Fruit fly (Drosophila melanogaster): ENCODE data around the gene Wdr33.

DNA sequence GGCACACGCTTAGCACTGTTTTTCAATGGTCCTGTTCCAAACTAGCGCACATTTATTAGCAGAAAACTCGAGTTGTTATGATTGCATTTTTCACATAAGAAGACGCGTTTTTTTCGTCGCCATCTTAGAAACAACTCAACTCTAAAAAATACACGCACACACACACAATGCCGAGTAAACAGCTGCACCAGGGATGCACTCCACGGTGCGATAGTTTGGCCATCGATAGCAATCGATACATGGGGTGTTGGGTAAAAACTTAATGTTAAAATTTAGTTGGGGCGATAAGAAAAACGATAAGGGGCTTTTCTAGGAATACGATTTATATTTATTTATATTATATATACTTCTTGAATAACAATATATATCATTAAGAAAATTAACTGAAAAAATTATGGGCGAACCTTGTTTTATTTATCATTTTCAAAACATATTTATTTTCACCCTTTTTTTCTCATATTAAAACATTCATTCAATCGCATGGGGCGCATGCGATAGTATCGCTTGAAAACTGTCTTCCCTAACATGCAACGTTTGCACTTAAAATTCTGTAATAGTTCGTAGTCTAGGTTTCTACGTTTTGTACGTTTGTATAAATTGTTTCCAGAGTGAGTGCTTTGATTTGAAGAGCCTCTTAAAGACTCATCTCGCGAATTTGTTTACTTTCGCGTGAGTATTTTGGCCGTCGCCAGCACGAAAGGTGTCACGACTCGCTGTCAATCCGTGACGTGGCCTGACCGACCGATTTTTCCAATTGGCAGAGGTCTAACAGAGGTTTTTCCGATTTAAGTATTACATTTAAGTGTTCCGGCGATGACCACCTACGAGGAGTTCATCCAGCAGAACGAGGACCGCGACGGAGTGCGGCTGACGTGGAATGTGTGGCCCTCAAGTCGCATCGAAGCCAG, 11.6 kb upstream of the Wdr33 start, which contains the start of the genes MTA1-like and Sec23:
- no peak for TF ChIP-seq CTCF (optimal IDR thresholded peaks at IDR 0.05)
- no peak for TF ChIP-seq CG8478 (optimal IDR thresholded peaks at IDR 0.05)

Measured in S2 (cell line).